Fruit fly (Drosophila melanogaster): ENCODE results near the gene CPT2.

- TF ChIP-seq Lpt (GFP tag; optimal IDR thresholded peaks at IDR 0.05) (no peak), OdsH (GFP tag; optimal IDR thresholded peaks at IDR 0.05) (no peak), CG16779 (tag; optimal IDR thresholded peaks at IDR 0.05) (no peak), CG11762 (GFP tag; optimal IDR thresholded peaks at IDR 0.05; ENCODE audit: insufficient read depth) (no peak), Sox14 (GFP tag; optimal IDR thresholded peaks at IDR 0.05) (no peak), CG6163 (GFP tag; IDR thresholded peaks at IDR 0.05) (no peak), Eip75B (GFP tag; optimal IDR thresholded peaks at IDR 0.05) (no peak), CG34406 (GFP tag; optimal IDR thresholded peaks at IDR 0.05) (no peak), dac (GFP tag; optimal IDR thresholded peaks at IDR 0.05) (no peak), CG6854 (GFP tag; optimal IDR thresholded peaks at IDR 0.05) (no peak)
These were observed 35.1 kb downstream of the CPT2 start, which contains the start of gene CG32488 for dm6 chr3L:3015969-3016368.

All from whole organism, prepupa.